Worm (Caenorhabditis elegans) whole organism, L4 larva: ENCODE data around the gene nas-12.

Experiments
- D1046.2 ChIP-seq: fragments of 200-800 bp; sonication (Bioruptor generic); IDR thresholded peaks from 2 replicates; pipeline ENCODE4 v1.3.6; 2022; ENCODE audit warnings: missing genetic modification characterization, missing compliant biosample characterization
- F37D6.2 ChIP-seq: sonication (generic microtip); optimal IDR thresholded peaks from 2 replicates; lab custom pipeline; 2016; ENCODE audit warnings: mild to moderate bottlenecking, missing genetic modification characterization, missing compliant biosample characterization
- R02D3.7 ChIP-seq: fragments of 150-350 bp; sonication (generic microtip); optimal IDR thresholded peaks from 3 replicates; lab custom pipeline; 2014; ENCODE audit warnings: missing biosample characterization, missing genetic modification characterization
- T26A8.4 ChIP-seq: fragments of 200-800 bp; sonication (Bioruptor generic); IDR thresholded peaks from 2 replicates; pipeline ENCODE4 v1.3.6; 2022; ENCODE audit warnings: missing genetic modification characterization, missing compliant biosample characterization
- Y105C5A.15 ChIP-seq: fragments of 200-800 bp; sonication (Bioruptor generic); IDR thresholded peaks from 2 replicates; pipeline ENCODE4 v1.3.6; 2022; ENCODE audit warnings: missing genetic modification characterization, missing compliant biosample characterization
- aha-1 ChIP-seq: fragments of 150-350 bp; peaks from one replicate; lab custom pipeline; 2014; ENCODE audit warnings: missing biosample characterization, missing genetic modification characterization
- ama-1 ChIP-seq: fragments of 150-350 bp; optimal IDR thresholded peaks from 2 replicates; lab custom pipeline; 2014; ENCODE audit warnings: inconsistent platforms, mixed read lengths
- arid-1 ChIP-seq: fragments of 200-800 bp; sonication (Bioruptor generic); conservative IDR thresholded peaks from 2 replicates; pipeline ENCODE4 v1.3.6; 2022; ENCODE audit warnings: missing genetic modification reagents, missing genetic modification characterization, missing compliant biosample characterization
- attf-4 ChIP-seq: sonication (generic microtip); optimal IDR thresholded peaks from 3 replicates; lab custom pipeline; 2017; ENCODE audit warnings: missing biosample characterization, missing genetic modification characterization
- ceh-28 ChIP-seq: fragments of 150-350 bp; optimal IDR thresholded peaks from 2 replicates; lab custom pipeline; 2014; ENCODE audit warnings: missing biosample characterization, missing genetic modification reagents, missing genetic modification characterization
- ceh-82 ChIP-seq: sonication (generic microtip); optimal IDR thresholded peaks from 2 replicates; lab custom pipeline; 2017; ENCODE audit warnings: missing biosample characterization, missing genetic modification characterization
- ces-1 ChIP-seq: fragments of 150-350 bp; sonication (generic microtip); optimal IDR thresholded peaks from 4 replicates; lab custom pipeline; 2014; ENCODE audit warnings: missing biosample characterization, missing genetic modification reagents, missing genetic modification characterization
- dmd-6 ChIP-seq: fragments of 200-800 bp; sonication (Bioruptor generic); IDR thresholded peaks from 2 replicates; pipeline ENCODE4 v1.3.6; 2022; ENCODE audit warnings: missing genetic modification reagents, missing genetic modification characterization, missing compliant biosample characterization
- dmd-8 ChIP-seq: fragments of 200-800 bp; sonication (Bioruptor generic); IDR thresholded peaks from 2 replicates; pipeline ENCODE4 v1.3.6; 2022; ENCODE audit warnings: missing genetic modification characterization, missing compliant biosample characterization
- lim-7 ChIP-seq: fragments of 200-800 bp; sonication (Bioruptor generic); IDR thresholded peaks from 2 replicates; pipeline ENCODE4 v1.3.6; 2022; ENCODE audit warnings: missing genetic modification characterization, missing compliant biosample characterization
- lin-1 ChIP-seq: fragments of 200-800 bp; sonication (Bioruptor generic); IDR thresholded peaks from 2 replicates; pipeline ENCODE4 v1.3.6; 2022; ENCODE audit warnings: missing genetic modification reagents, missing genetic modification characterization, missing compliant biosample characterization
- lir-3 ChIP-seq: sonication (generic microtip); optimal IDR thresholded peaks from 2 replicates; lab custom pipeline; 2016; ENCODE audit warnings: mild to moderate bottlenecking, missing genetic modification characterization, missing compliant biosample characterization
- madf-5 ChIP-seq, 2 experiments: fragments of 200-800 bp; sonication (Bioruptor generic); IDR thresholded peaks; 2 replicates each; pipeline ENCODE4 v1.3.6; 2022; ENCODE audit warnings: missing compliant biosample characterization in 2 of 2, missing genetic modification characterization in 2 of 2
- madf-9 ChIP-seq: fragments of 200-800 bp; sonication (Bioruptor generic); conservative IDR thresholded peaks from 2 replicates; pipeline ENCODE4 v1.3.6; 2022; ENCODE audit warnings: missing genetic modification reagents, missing genetic modification characterization, missing compliant biosample characterization
- mes-2 ChIP-seq: sonication (generic microtip); optimal IDR thresholded peaks from 2 replicates; lab custom pipeline; 2016; ENCODE audit warnings: missing genotype, mild to moderate bottlenecking, missing genetic modification characterization, missing compliant biosample characterization; ENCODE audit not compliant: poor library complexity, severe bottlenecking
- mxl-3 ChIP-seq: fragments of 200-800 bp; sonication (Bioruptor generic); optimal IDR thresholded peaks from 2 replicates; lab custom pipeline; 2018; ENCODE audit warnings: mild to moderate bottlenecking, missing genetic modification characterization, missing compliant biosample characterization
- nhr-111 ChIP-seq: fragments of 200-800 bp; sonication (Bioruptor generic); optimal IDR thresholded peaks from 2 replicates; lab custom pipeline; 2018; ENCODE audit warnings: mild to moderate bottlenecking, missing genetic modification characterization, missing compliant biosample characterization
- nhr-25 ChIP-seq: sonication (generic microtip); optimal IDR thresholded peaks from 2 replicates; lab custom pipeline; 2017; ENCODE audit warnings: missing genetic modification characterization, mild to moderate bottlenecking, missing compliant biosample characterization, antibody characterized with exemption, moderate library complexity, borderline replicate concordance; ENCODE audit not compliant: insufficient read depth
- nhr-28 ChIP-seq: fragments of 150-350 bp; optimal IDR thresholded peaks from 2 replicates; lab custom pipeline; 2014; ENCODE audit warnings: missing biosample characterization, missing genetic modification characterization
- nhr-48 ChIP-seq: sonication (generic microtip); optimal IDR thresholded peaks from 2 replicates; lab custom pipeline; 2016; ENCODE audit warnings: mild to moderate bottlenecking, missing genetic modification characterization, missing compliant biosample characterization
- nhr-77 ChIP-seq: fragments of 150-350 bp; optimal IDR thresholded peaks from 2 replicates; lab custom pipeline; 2014; ENCODE audit warnings: missing biosample characterization, missing genetic modification characterization
- pha-4 ChIP-seq, 2 experiments: fragments of 150-350 bp in 1 of 2; fragments of 200-800 bp in 1 of 2; sonication (Bioruptor generic) in 1 of 2; IDR thresholded peaks in 1 of 2; optimal IDR thresholded peaks in 1 of 2; 2 replicates each; pipeline versions ENCODE4 v1.3.6 to Lab custom; 2014 to 2022; ENCODE audit warnings: missing genetic modification characterization in 2 of 2, missing genetic modification reagents in 2 of 2, missing biosample characterization in 1 of 2, missing compliant biosample characterization in 1 of 2
- saeg-2 ChIP-seq: fragments of 200-800 bp; sonication (Bioruptor generic); IDR thresholded peaks from 2 replicates; pipeline ENCODE4 v1.3.6; 2022; ENCODE audit warnings: missing genetic modification reagents, missing genetic modification characterization, missing compliant biosample characterization
- spr-1 ChIP-seq: sonication (generic microtip); optimal IDR thresholded peaks from 2 replicates; lab custom pipeline; 2016; ENCODE audit warnings: mild to moderate bottlenecking, missing genetic modification characterization, missing compliant biosample characterization
- tra-1 ChIP-seq: fragments of 200-800 bp; sonication (Bioruptor generic); IDR thresholded peaks from 2 replicates; pipeline ENCODE4 v1.3.6; 2022; ENCODE audit warnings: missing genetic modification reagents, missing genetic modification characterization, missing compliant biosample characterization
- unc-130 ChIP-seq: sonication (generic microtip); optimal IDR thresholded peaks from 2 replicates; lab custom pipeline; 2016; ENCODE audit warnings: missing genetic modification reagents, missing genetic modification characterization, missing compliant biosample characterization
- unc-39 ChIP-seq: sonication (generic microtip); optimal IDR thresholded peaks from 2 replicates; lab custom pipeline; 2017; ENCODE audit warnings: missing biosample characterization, missing genetic modification characterization
- vab-7 ChIP-seq: fragments of 200-800 bp; sonication (Bioruptor generic); IDR thresholded peaks from 2 replicates; pipeline ENCODE4 v1.3.6; 2022; ENCODE audit warnings: missing genetic modification reagents, missing genetic modification characterization, missing compliant biosample characterization
- zag-1 ChIP-seq: fragments of 150-350 bp; optimal IDR thresholded peaks from 2 replicates; lab custom pipeline; 2014; ENCODE audit warnings: missing biosample characterization, missing genetic modification characterization
- zip-11 ChIP-seq: fragments of 200-800 bp; sonication (Bioruptor generic); IDR thresholded peaks from 2 replicates; pipeline ENCODE4 v1.3.6; 2022; ENCODE audit warnings: missing genetic modification characterization, missing compliant biosample characterization

Gene nas-12

DNA sequence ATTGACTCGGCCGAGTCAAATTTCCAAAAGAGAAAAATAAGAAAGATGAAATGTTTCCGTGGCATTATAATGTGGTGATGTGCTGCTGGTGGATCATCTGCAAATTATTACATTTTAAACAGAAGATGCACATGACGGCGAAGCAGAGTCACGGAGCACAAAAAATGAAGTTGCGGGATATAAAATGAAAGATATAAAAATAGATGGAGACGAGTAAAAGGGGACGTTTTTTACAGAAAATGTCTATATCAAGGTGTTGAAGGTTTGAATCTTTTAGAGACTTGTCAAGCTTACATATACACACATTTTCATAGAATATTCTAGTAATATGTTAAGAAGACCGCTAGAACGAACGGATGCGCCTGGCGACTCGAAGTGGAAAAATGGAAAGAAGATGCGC, 29.5 kb upstream of the nas-12 start, which contains the start of gene ptrg-1:
Gene ptrg-1 (minus strand): TSS at position 101 of the 400 bp plus-strand sequence.
- TF ChIP-seq ama-1: no peak
- TF ChIP-seq aha-1: peak; percentile 3
- TF ChIP-seq madf-9 (GFP tag; lab: Robert Waterston, UW): no peak
- TF ChIP-seq, all 104 proteins: peak for 1

DNA sequence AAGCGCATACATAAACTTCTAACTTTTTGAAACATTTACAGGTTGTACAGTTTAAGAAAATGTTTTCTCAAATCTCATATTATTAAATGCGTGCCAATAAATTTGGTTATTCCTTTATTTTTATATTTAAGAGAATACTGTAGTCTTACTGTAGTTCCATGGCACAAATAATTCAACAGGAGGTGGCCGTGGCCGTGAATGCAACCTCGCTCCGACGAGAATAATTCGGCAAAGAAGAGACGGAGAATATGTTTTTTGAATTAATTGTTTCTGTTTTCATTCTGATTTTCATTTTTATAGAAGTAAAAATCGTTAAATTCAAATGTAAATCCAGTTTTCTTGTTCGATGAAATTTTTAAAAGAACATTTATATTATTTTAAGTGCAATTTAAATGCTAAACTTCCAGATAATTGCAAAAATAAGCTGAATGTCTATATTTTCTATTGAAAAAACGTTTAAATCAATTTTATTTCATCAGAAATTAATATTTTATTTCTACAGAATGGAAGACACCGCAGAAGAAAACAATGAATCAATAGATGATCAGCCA, 26.4 kb upstream of the nas-12 start, which contains the start of gene gon-4:
Gene gon-4 (plus strand): TSS at position 501 of the 551 bp plus-strand sequence.
- TF ChIP-seq unc-130 (peak; percentile 46), nhr-28 (peak; percentile 63), unc-39 (tag; lab: Kevin White, UChicago) (no peak), saeg-2 (GFP tag; lab: Robert Waterston, UW) (no peak), mes-2 (tag; lab: Kevin White, UChicago) (peak; percentile 81), mxl-3 (no peak), pha-4 (GFP tag; IDR thresholded peaks at IDR 0.05; lab: Robert Waterston, UW) (no peak), pha-4 (tag; optimal IDR thresholded peaks at IDR 0.05; lab: Kevin White, UChicago) (peak; percentile 52)

DNA sequence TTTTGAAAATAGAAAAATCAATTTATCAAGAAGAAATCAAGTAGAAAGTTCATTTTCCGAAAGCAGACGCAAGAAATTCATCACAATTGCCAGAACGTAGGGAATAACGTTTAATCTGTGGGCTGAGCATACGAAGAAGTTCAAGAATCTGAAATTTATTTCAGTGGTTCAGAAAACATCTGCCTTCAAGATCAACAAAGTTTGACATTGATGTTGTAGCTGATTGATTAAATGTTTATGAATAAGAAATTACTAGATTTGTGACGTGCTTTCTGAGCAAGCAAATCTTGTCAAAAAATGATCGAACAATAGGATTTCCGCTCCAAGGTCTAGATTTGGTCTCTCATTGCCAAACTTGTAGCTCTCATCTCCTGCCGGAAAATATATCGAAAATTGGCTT, 17.6 kb upstream of the nas-12 start, which contains the start of gene K04D7.6:
Gene K04D7.6 (minus strand): TSS at position 101 of the 400 bp plus-strand sequence.
- TF ChIP-seq lir-3 (tag; lab: Kevin White, UChicago) (no peak), ceh-82 (no peak), nhr-111 (no peak), zip-11 (GFP tag; lab: Robert Waterston, UW) (no peak), ces-1 (GFP tag; lab: Kevin White, UChicago) (no peak), ceh-28 (no peak), nhr-77 (tag; lab: Kevin White, UChicago) (no peak), lim-7 (GFP tag; lab: Robert Waterston, UW) (no peak), R02D3.7 (tag; lab: Kevin White, UChicago) (no peak), tra-1 (no peak), dmd-8 (GFP tag; lab: Robert Waterston, UW) (no peak), D1046.2 (GFP tag; lab: Robert Waterston, UW) (no peak), madf-5 (GFP tag; IDR thresholded peaks at IDR 0.05; lab: Robert Waterston, UW) (no peak), pha-4 (GFP tag; IDR thresholded peaks at IDR 0.05; lab: Robert Waterston, UW) (no peak), pha-4 (tag; optimal IDR thresholded peaks at IDR 0.05; lab: Kevin White, UChicago) (no peak), dmd-6 (no peak), attf-4 (tag; lab: Kevin White, UChicago) (no peak), nhr-48 (tag; lab: Kevin White, UChicago) (no peak), nhr-25 (tag; lab: Kevin White, UChicago) (no peak)

DNA sequence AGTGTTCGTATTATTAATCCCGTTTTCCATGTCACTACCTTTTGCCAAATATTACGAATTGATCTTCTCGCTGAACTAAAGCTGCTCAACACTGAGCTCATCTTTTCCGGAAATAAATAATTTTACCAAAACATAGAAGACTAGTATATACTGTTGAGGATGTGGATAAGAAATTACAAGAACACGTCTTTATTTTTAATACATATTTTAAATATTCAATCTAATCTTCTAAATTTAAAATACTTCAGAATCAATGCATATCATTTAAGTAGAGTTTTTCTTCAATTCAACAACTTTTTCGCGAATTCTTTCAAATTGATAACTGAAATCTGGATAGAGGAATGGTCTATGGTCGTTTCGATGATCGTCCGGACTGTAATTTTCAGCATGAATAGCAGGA, 9.0 kb upstream of the nas-12 start, which contains the start of gene abt-1:
Gene abt-1 (minus strand): TSS at position 101 of the 400 bp plus-strand sequence.
- TF ChIP-seq D1046.2 (GFP tag; lab: Robert Waterston, UW) (no peak), zip-11 (GFP tag; lab: Robert Waterston, UW) (no peak), T26A8.4 (GFP tag; lab: Robert Waterston, UW) (no peak), Y105C5A.15 (GFP tag; lab: Robert Waterston, UW) (no peak), spr-1 (tag; lab: Kevin White, UChicago) (no peak), vab-7 (GFP tag; lab: Robert Waterston, UW) (no peak), zag-1 (tag; lab: Kevin White, UChicago) (no peak), F37D6.2 (tag; lab: Kevin White, UChicago) (no peak), nhr-48 (tag; lab: Kevin White, UChicago) (no peak), arid-1 (GFP tag; lab: Robert Waterston, UW) (no peak), tra-1 (no peak), lin-1 (GFP tag; lab: Robert Waterston, UW) (no peak)
